Worm (Caenorhabditis elegans) whole organism, L1 larva: ENCODE results near the gene spsb-2.

Source experiments
- C16A3.4 ChIP-seq: fragments of 150-350 bp; optimal IDR thresholded peaks from 2 replicates; lab custom pipeline; 2014; ENCODE audit warnings: missing biosample characterization, missing genetic modification characterization
- F16B12.6 ChIP-seq: fragments of 150-350 bp; optimal IDR thresholded peaks from 2 replicates; lab custom pipeline; 2014; ENCODE audit warnings: missing biosample characterization, missing genetic modification characterization
- Y116A8C.19 ChIP-seq: sonication (generic microtip); optimal IDR thresholded peaks from 2 replicates; lab custom pipeline; 2016; ENCODE audit warnings: missing compliant biosample characterization, missing genetic modification characterization, borderline replicate concordance
- alr-1 ChIP-seq: fragments of 200-800 bp; sonication (Bioruptor generic); optimal IDR thresholded peaks from 2 replicates; lab custom pipeline; 2018; ENCODE audit warnings: borderline replicate concordance, mild to moderate bottlenecking, missing genetic modification characterization, missing compliant biosample characterization
- aly-2 ChIP-seq: fragments of 150-350 bp; optimal IDR thresholded peaks from 2 replicates; lab custom pipeline; 2014; ENCODE audit warnings: missing biosample characterization, missing genetic modification characterization
- blmp-1 ChIP-seq: fragments of 150-350 bp; optimal IDR thresholded peaks from 2 replicates; lab custom pipeline; 2014; ENCODE audit warnings: missing biosample characterization, missing genetic modification characterization
- ceh-82 ChIP-seq, 3 experiments: fragments of 150-350 bp in 1 of 3; sonication (generic microtip) in 2 of 3; optimal IDR thresholded peaks; 2 replicates each; lab custom pipeline; 2014 to 2017; ENCODE audit warnings: missing biosample characterization in 3 of 3, missing genetic modification characterization in 3 of 3
- ces-1 ChIP-seq: fragments of 150-350 bp; optimal IDR thresholded peaks from 2 replicates; lab custom pipeline; 2014; ENCODE audit warnings: missing biosample characterization, missing genetic modification reagents, missing genetic modification characterization
- dpl-1 ChIP-seq, 3 experiments: fragments of 150-350 bp in 2 of 3; sonication (generic microtip) in 1 of 3; optimal IDR thresholded peaks; 2 replicates each; lab custom pipeline; 2014 to 2017; ENCODE audit warnings: missing biosample characterization in 3 of 3, missing genetic modification characterization in 3 of 3, missing genetic modification reagents in 3 of 3
- efl-1 ChIP-seq, 4 experiments: fragments of 150-350 bp; optimal IDR thresholded peaks in 3 of 4; peaks in 1 of 4; 1 replicate in 1 of 4; 2 replicates in 3 of 4; lab custom pipeline; 2014; ENCODE audit warnings: missing biosample characterization in 2 of 4, missing genetic modification characterization in 2 of 4, missing genetic modification reagents in 2 of 4
- efl-3 ChIP-seq: fragments of 200-800 bp; sonication (Bioruptor generic); optimal IDR thresholded peaks from 2 replicates; lab custom pipeline; 2018; ENCODE audit warnings: mild to moderate bottlenecking, missing genetic modification characterization, missing compliant biosample characterization
- egl-13 ChIP-seq: sonication (generic microtip); optimal IDR thresholded peaks from 2 replicates; lab custom pipeline; 2016; ENCODE audit warnings: missing genotype, missing genetic modification reagents, missing genetic modification characterization, missing compliant biosample characterization
- elt-3 ChIP-seq, 6 experiments: fragments of 150-350 bp in 1 of 6; sonication (generic microtip); optimal IDR thresholded peaks; 2 replicates each; lab custom pipeline; 2017 to 2018; ENCODE audit warnings: missing biosample characterization in 6 of 6, missing genetic modification characterization in 6 of 6, inconsistent platforms in 1 of 6
- ets-5 ChIP-seq: fragments of 200-800 bp; sonication (Bioruptor generic); IDR thresholded peaks from 2 replicates; pipeline ENCODE4 v1.3.6; 2022; ENCODE audit warnings: missing genetic modification characterization, missing compliant biosample characterization
- fkh-10 ChIP-seq: sonication (generic microtip); optimal IDR thresholded peaks from 2 replicates; lab custom pipeline; 2017; ENCODE audit warnings: missing biosample characterization, missing genetic modification reagents, missing genetic modification characterization
- fkh-8 ChIP-seq: sonication (generic microtip); optimal IDR thresholded peaks from 2 replicates; lab custom pipeline; 2016; ENCODE audit warnings: mild to moderate bottlenecking, missing genetic modification characterization, missing compliant biosample characterization
- grh-1 ChIP-seq: fragments of 200-800 bp; sonication (Bioruptor generic); IDR thresholded peaks from 2 replicates; pipeline ENCODE4 v1.3.6; 2022; ENCODE audit warnings: missing genetic modification reagents, missing genetic modification characterization, missing compliant biosample characterization
- isw-1 ChIP-seq: fragments of 200-800 bp; sonication (Bioruptor generic); IDR thresholded peaks from 2 replicates; pipeline ENCODE4 v1.3.6; 2022; ENCODE audit warnings: missing genetic modification characterization, missing compliant biosample characterization
- lin-13 ChIP-seq: fragments of 150-350 bp; optimal IDR thresholded peaks from 2 replicates; lab custom pipeline; 2014; ENCODE audit warnings: missing biosample characterization, missing genetic modification reagents, missing genetic modification characterization
- lin-14 ChIP-seq: fragments of 200-800 bp; sonication (Bioruptor generic); optimal IDR thresholded peaks from 2 replicates; lab custom pipeline; 2018; ENCODE audit warnings: mild to moderate bottlenecking, missing genetic modification characterization, moderate library complexity, missing compliant biosample characterization
- lin-15B ChIP-seq: fragments of 150-350 bp; sonication (generic microtip); optimal IDR thresholded peaks from 3 replicates; lab custom pipeline; 2014; ENCODE audit warnings: missing biosample characterization, missing genetic modification characterization
- lin-35 ChIP-seq, 2 experiments: fragments of 150-350 bp; optimal IDR thresholded peaks; 2 replicates each; lab custom pipeline; 2014; ENCODE audit warnings: missing biosample characterization in 2 of 2, missing genetic modification characterization in 2 of 2, missing genetic modification reagents in 2 of 2
- lin-39 ChIP-seq: fragments of 150-350 bp; optimal IDR thresholded peaks from 2 replicates; lab custom pipeline; 2014; ENCODE audit warnings: missing biosample characterization, missing genetic modification reagents, missing genetic modification characterization
- lir-3 ChIP-seq: sonication (generic microtip); optimal IDR thresholded peaks from 2 replicates; lab custom pipeline; 2016; ENCODE audit warnings: mild to moderate bottlenecking, missing genetic modification characterization, moderate library complexity, missing compliant biosample characterization; ENCODE audit not compliant: poor library complexity
- lsy-2 ChIP-seq, 2 experiments: fragments of 150-350 bp; optimal IDR thresholded peaks; 2 replicates each; lab custom pipeline; 2014; ENCODE audit warnings: missing biosample characterization in 2 of 2, missing genetic modification characterization in 2 of 2
- mab-9 ChIP-seq: fragments of 200-800 bp; sonication (Bioruptor generic); IDR thresholded peaks from 2 replicates; pipeline ENCODE4 v1.3.6; 2022; ENCODE audit warnings: missing genetic modification reagents, missing genetic modification characterization, missing compliant biosample characterization
- mdl-1 ChIP-seq, 2 experiments: fragments of 150-350 bp; optimal IDR thresholded peaks; 2 replicates each; lab custom pipeline; 2014 to 2017; ENCODE audit warnings: missing biosample characterization in 2 of 2, missing genetic modification characterization in 2 of 2, inconsistent platforms in 1 of 2
- mef-2 ChIP-seq: fragments of 150-350 bp; optimal IDR thresholded peaks from 2 replicates; lab custom pipeline; 2014; ENCODE audit warnings: missing biosample characterization, missing genetic modification characterization
- mep-1 ChIP-seq: fragments of 150-350 bp; optimal IDR thresholded peaks from 2 replicates; lab custom pipeline; 2014; ENCODE audit warnings: missing biosample characterization, missing genetic modification characterization
- nhr-19 ChIP-seq: fragments of 200-800 bp; sonication (Bioruptor generic); conservative IDR thresholded peaks from 2 replicates; pipeline ENCODE4 v1.3.6; 2022; ENCODE audit warnings: missing genetic modification characterization, missing compliant biosample characterization
- nhr-20 ChIP-seq: sonication (generic microtip); optimal IDR thresholded peaks from 2 replicates; lab custom pipeline; 2016; ENCODE audit warnings: mild to moderate bottlenecking, missing genetic modification characterization, missing compliant biosample characterization
- nhr-237 ChIP-seq: fragments of 150-350 bp; optimal IDR thresholded peaks from 2 replicates; lab custom pipeline; 2014; ENCODE audit warnings: missing biosample characterization, missing genetic modification characterization
- nhr-47 ChIP-seq: sonication (generic microtip); optimal IDR thresholded peaks from 2 replicates; lab custom pipeline; 2016; ENCODE audit warnings: mild to moderate bottlenecking, missing genetic modification characterization, moderate library complexity, missing compliant biosample characterization
- nhr-71 ChIP-seq: sonication (generic microtip); optimal IDR thresholded peaks from 2 replicates; lab custom pipeline; 2016; ENCODE audit warnings: mild to moderate bottlenecking, missing genetic modification characterization, moderate library complexity, missing compliant biosample characterization
- nhr-76 ChIP-seq: sonication (generic microtip); optimal IDR thresholded peaks from 2 replicates; lab custom pipeline; 2017; ENCODE audit warnings: missing biosample characterization, missing genetic modification characterization
- nhr-77 ChIP-seq: fragments of 150-350 bp; optimal IDR thresholded peaks from 2 replicates; lab custom pipeline; 2014; ENCODE audit warnings: missing biosample characterization, missing genetic modification characterization
- pag-3 ChIP-seq: sonication (generic microtip); optimal IDR thresholded peaks from 2 replicates; lab custom pipeline; 2017; ENCODE audit warnings: missing genetic modification characterization, mild to moderate bottlenecking, missing compliant biosample characterization, antibody characterized with exemption, borderline replicate concordance; ENCODE audit not compliant: insufficient read depth
- pax-3 ChIP-seq: fragments of 200-800 bp; sonication (Bioruptor generic); optimal IDR thresholded peaks from 2 replicates; lab custom pipeline; 2018; ENCODE audit warnings: mild to moderate bottlenecking, missing genetic modification characterization, moderate library complexity, missing compliant biosample characterization
- snu-23 ChIP-seq: sonication (generic microtip); optimal IDR thresholded peaks from 2 replicates; lab custom pipeline; 2016; ENCODE audit warnings: missing genetic modification characterization, missing compliant biosample characterization
- swsn-7 ChIP-seq: sonication (generic microtip); optimal IDR thresholded peaks from 2 replicates; lab custom pipeline; 2016; ENCODE audit warnings: missing genetic modification characterization, missing compliant biosample characterization
- tbx-2 ChIP-seq: sonication (generic microtip); optimal IDR thresholded peaks from 2 replicates; lab custom pipeline; 2016; ENCODE audit warnings: missing genetic modification characterization, missing compliant biosample characterization
- unc-30 ChIP-seq: sonication (generic microtip); optimal IDR thresholded peaks from 2 replicates; lab custom pipeline; 2017; ENCODE audit warnings: missing biosample characterization, missing genetic modification characterization
- unc-86 ChIP-seq: sonication (generic microtip); optimal IDR thresholded peaks from 2 replicates; lab custom pipeline; 2016; ENCODE audit warnings: missing genetic modification characterization, missing compliant biosample characterization
- unc-98 ChIP-seq: fragments of 200-800 bp; sonication (Bioruptor generic); IDR thresholded peaks from 2 replicates; pipeline ENCODE4 v1.3.6; 2022; ENCODE audit warnings: missing genetic modification characterization, missing compliant biosample characterization
- xbp-1 ChIP-seq: sonication (generic microtip); optimal IDR thresholded peaks from 2 replicates; lab custom pipeline; 2016; ENCODE audit warnings: missing genetic modification characterization, missing compliant biosample characterization
- ztf-11 ChIP-seq, 2 experiments: sonication (generic microtip); optimal IDR thresholded peaks; 2 replicates each; lab custom pipeline; 2016 to 2017; ENCODE audit warnings: missing genetic modification characterization in 2 of 2, missing biosample characterization in 1 of 2, missing compliant biosample characterization in 1 of 2

spsb-2 gene

ce11 chrII:15255801-15256200 lies 25.7 kb downstream of the spsb-2 start:
- TF ChIP-seq efl-1 (optimal IDR thresholded peaks at IDR 0.05; lab: Kevin White, UChicago) (peak; percentile 44 to 56), efl-1 (GFP tag; optimal IDR thresholded peaks at IDR 0.05 in 1 of 2; lab: Kevin White, UChicago) (peak in 1 of 2 experiments; percentile 15), C16A3.4 (tag; lab: Kevin White, UChicago) (no peak), lin-15B (tag; lab: Kevin White, UChicago) (no peak), mdl-1 (tag; optimal IDR thresholded peaks at IDR 0.05; lab: Kevin White, UChicago) (no peak), lin-35 (GFP tag; optimal IDR thresholded peaks at IDR 0.05; lab: Kevin White, UChicago) (peak in 1 of 2 experiments; percentile 57), nhr-47 (tag; lab: Kevin White, UChicago) (peak; percentile 57), tbx-2 (tag; lab: Kevin White, UChicago) (peak; percentile 24), lsy-2 (tag; optimal IDR thresholded peaks at IDR 0.05; lab: Kevin White, UChicago) (peak; percentile 32 to 45), mab-9 (GFP tag; lab: Robert Waterston, UW) (no peak), ztf-11 (tag; optimal IDR thresholded peaks at IDR 0.05; lab: Kevin White, UChicago) (peak in 1 of 2 experiments; percentile 17), nhr-20 (tag; lab: Kevin White, UChicago) (peak; percentile 8), unc-86 (tag; lab: Kevin White, UChicago) (peak; percentile 42), unc-30 (tag; lab: Kevin White, UChicago) (no peak), elt-3 (tag; optimal IDR thresholded peaks at IDR 0.05; lab: Kevin White, UChicago) (no peak), alr-1 (tag; lab: Kevin White, UChicago) (no peak), ces-1 (GFP tag; lab: Kevin White, UChicago) (no peak), fkh-10 (GFP tag; lab: Kevin White, UChicago) (no peak), F16B12.6 (tag; lab: Kevin White, UChicago) (peak; percentile 16), xbp-1 (tag; lab: Kevin White, UChicago) (peak; percentile 39), nhr-71 (peak; percentile 58), ceh-82 (tag; optimal IDR thresholded peaks at IDR 0.05; lab: Kevin White, UChicago) (peak in 2 of 3 experiments; percentile 27 to 29), lin-14 (GFP tag; lab: Kevin White, UChicago) (peak; percentile 78), dpl-1 (GFP tag; optimal IDR thresholded peaks at IDR 0.05; lab: Kevin White, UChicago) (peak in 1 of 3 experiments; percentile 20), mep-1 (tag; lab: Kevin White, UChicago) (peak; percentile 49), snu-23 (GFP tag; lab: Kevin White, UChicago) (peak; percentile 61), swsn-7 (peak; percentile 58), nhr-77 (no peak), nhr-19 (GFP tag; lab: Robert Waterston, UW) (no peak), lin-13 (GFP tag; lab: Kevin White, UChicago) (no peak), lir-3 (peak; percentile 61), isw-1 (GFP tag; lab: Robert Waterston, UW) (peak; percentile 8; the same call in 1 of the 2 replicates), fkh-8 (tag; lab: Kevin White, UChicago) (peak; percentile 56)
- TF ChIP-seq, all 84 proteins: peak for 20

- TF ChIP-seq nhr-20 (tag; lab: Kevin White, UChicago), result no peak
- no peak for TF ChIP-seq efl-1 (optimal IDR thresholded peaks at IDR 0.05; lab: Kevin White, UChicago)
- peak in 1 of 2 experiments; percentile 67 for TF ChIP-seq efl-1 (GFP tag; optimal IDR thresholded peaks at IDR 0.05 in 1 of 2; lab: Kevin White, UChicago)
Measured at ce11 chrII:15256932-15257331, 26.8 kb downstream of the spsb-2 start.

- TF ChIP-seq aly-2 (tag; lab: Kevin White, UChicago), result no peak
- TF ChIP-seq pax-3 (tag; lab: Kevin White, UChicago), result no peak
- TF ChIP-seq grh-1 (GFP tag; lab: Robert Waterston, UW), result no peak
- no peak for TF ChIP-seq efl-3 (GFP tag; lab: Kevin White, UChicago)
- TF ChIP-seq nhr-76, result no peak
- TF ChIP-seq Y116A8C.19 (tag; lab: Kevin White, UChicago), result no peak
- no peak for TF ChIP-seq lin-39 (tag; lab: Kevin White, UChicago)
- no peak for TF ChIP-seq pag-3
- TF ChIP-seq lin-15B (tag; lab: Kevin White, UChicago), result no peak
- TF ChIP-seq egl-13 (tag; lab: Kevin White, UChicago), result peak; percentile 32
- 0 out of 2 replicates have a peak, but pooled peaks have one; percentile 4 for TF ChIP-seq isw-1 (GFP tag; lab: Robert Waterston, UW)
- TF ChIP-seq unc-98 (GFP tag; lab: Robert Waterston, UW), result no peak
- no peak for TF ChIP-seq lir-3
- TF ChIP-seq ztf-11 (tag; optimal IDR thresholded peaks at IDR 0.05; lab: Kevin White, UChicago), result no peak
- TF ChIP-seq C16A3.4 (tag; lab: Kevin White, UChicago), result no peak
- TF ChIP-seq lin-35 (GFP tag; optimal IDR thresholded peaks at IDR 0.05; lab: Kevin White, UChicago), result peak in 1 of 2 experiments; percentile 31
- no peak for TF ChIP-seq elt-3 (tag; optimal IDR thresholded peaks at IDR 0.05; lab: Kevin White, UChicago)
- peak; percentile 87 for TF ChIP-seq mef-2 (tag; lab: Kevin White, UChicago)
- TF ChIP-seq nhr-77, result no peak
- TF ChIP-seq blmp-1 (tag; lab: Kevin White, UChicago), result no peak
- peak; percentile 51 for TF ChIP-seq nhr-71
- TF ChIP-seq ets-5 (GFP tag; lab: Robert Waterston, UW), result no peak
- TF ChIP-seq nhr-237, result no peak
- TF ChIP-seq unc-30 (tag; lab: Kevin White, UChicago), result no peak
Measured at ce11 chrII:15258668-15259067, 28.5 kb downstream of the spsb-2 start.
